Worm (Caenorhabditis elegans): ENCODE results near the gene cng-3.

cng-3 gene

DNA sequence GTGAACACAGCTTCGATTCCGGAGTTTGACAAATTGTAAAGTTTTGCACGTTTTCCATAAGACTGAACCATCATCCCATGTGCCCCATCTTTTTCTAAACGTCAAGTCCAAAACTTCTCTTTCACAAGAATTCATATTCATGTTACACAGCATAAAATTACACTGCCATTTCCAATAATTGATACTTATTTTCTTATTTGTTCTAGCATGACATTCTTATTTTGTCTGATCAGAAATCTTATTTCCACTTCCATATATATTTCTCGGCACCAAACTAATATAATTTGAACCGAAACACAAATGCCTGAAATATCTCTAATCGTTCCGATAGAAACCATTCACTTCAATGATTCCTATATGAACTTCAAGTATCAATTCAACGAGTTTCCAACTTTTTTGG is 5.1 kb upstream of the cng-3 start, which contains the start of gene sru-2:
TSS of gene sru-2 (plus strand) at position 301 of the 400 bp plus-strand sequence.
- TF ChIP-seq lsy-2 (tag; optimal IDR thresholded peaks at IDR 0.05), result no peak
- TF ChIP-seq elt-3 (tag; optimal IDR thresholded peaks at IDR 0.05), result no peak
- no peak for TF ChIP-seq ham-2 (GFP tag; optimal IDR thresholded peaks at IDR 0.05)
- no peak for TF ChIP-seq ztf-11 (tag; optimal IDR thresholded peaks at IDR 0.05)
- no peak for TF ChIP-seq nhr-12 (tag; optimal IDR thresholded peaks at IDR 0.05)
- no peak for TF ChIP-seq sem-2 (GFP tag; optimal IDR thresholded peaks at IDR 0.05)
- TF ChIP-seq flh-1 (GFP tag; optimal IDR thresholded peaks at IDR 0.05), result no peak
- TF ChIP-seq ces-1 (GFP tag; optimal IDR thresholded peaks at IDR 0.05), result no peak

DNA sequence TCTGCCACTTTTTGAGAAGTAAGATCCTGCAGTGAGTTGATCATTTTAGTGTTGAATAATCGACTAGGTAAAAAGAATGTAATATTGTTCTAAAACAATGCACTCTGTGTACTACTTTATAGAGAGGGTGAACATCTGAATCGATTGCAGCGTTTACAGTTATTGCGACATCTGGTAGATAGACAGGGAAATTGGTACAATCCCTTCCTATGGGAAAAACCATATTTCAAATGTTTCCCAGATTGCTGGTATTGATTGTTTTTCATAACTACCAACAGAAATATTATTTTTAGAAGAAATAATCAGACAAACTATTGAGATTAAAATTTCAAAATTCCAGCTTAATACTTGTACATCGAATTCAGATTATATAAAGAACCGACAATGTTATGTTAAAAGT is 4.2 kb upstream of the cng-3 start, which contains the start of gene gadr-2:
TSS of gene gadr-2 (minus strand) at position 101 of the 400 bp plus-strand sequence.
- no peak for TF ChIP-seq mls-2 (tag; optimal IDR thresholded peaks at IDR 0.05)
- no peak for TF ChIP-seq nhr-28 (tag; optimal IDR thresholded peaks at IDR 0.05)
- TF ChIP-seq flh-1 (GFP tag; optimal IDR thresholded peaks at IDR 0.05), result no peak
- no peak for TF ChIP-seq ceh-39 (tag; optimal IDR thresholded peaks at IDR 0.05)
- no peak for TF ChIP-seq sptf-1 (tag; optimal IDR thresholded peaks at IDR 0.05)
- no peak for TF ChIP-seq zip-8 (tag; optimal IDR thresholded peaks at IDR 0.05)
- TF ChIP-seq tbx-8 (GFP tag; optimal IDR thresholded peaks at IDR 0.05), result no peak
- TF ChIP-seq drap-1 (GFP tag; optimal IDR thresholded peaks at IDR 0.05), result no peak
- no peak for TF ChIP-seq nhr-237 (tag; optimal IDR thresholded peaks at IDR 0.05)
- TF ChIP-seq ceh-83 (GFP tag; optimal IDR thresholded peaks at IDR 0.05), result no peak
- no peak for TF ChIP-seq M03D4.4 (tag; optimal IDR thresholded peaks at IDR 0.05)
- TF ChIP-seq ham-2 (GFP tag; optimal IDR thresholded peaks at IDR 0.05), result no peak
- no peak for TF ChIP-seq elt-3 (tag; optimal IDR thresholded peaks at IDR 0.05)
- TF ChIP-seq unc-62 (GFP tag; optimal IDR thresholded peaks at IDR 0.05), result no peak
- TF ChIP-seq mab-5 (tag; optimal IDR thresholded peaks at IDR 0.05), result no peak
- TF ChIP-seq nhr-76 (tag; optimal IDR thresholded peaks at IDR 0.05), result no peak
- TF ChIP-seq unc-120 (tag; optimal IDR thresholded peaks at IDR 0.05; ENCODE audit: poor library complexity, severe bottlenecking), result no peak
- TF ChIP-seq unc-39 (tag; optimal IDR thresholded peaks at IDR 0.05), result no peak

DNA sequence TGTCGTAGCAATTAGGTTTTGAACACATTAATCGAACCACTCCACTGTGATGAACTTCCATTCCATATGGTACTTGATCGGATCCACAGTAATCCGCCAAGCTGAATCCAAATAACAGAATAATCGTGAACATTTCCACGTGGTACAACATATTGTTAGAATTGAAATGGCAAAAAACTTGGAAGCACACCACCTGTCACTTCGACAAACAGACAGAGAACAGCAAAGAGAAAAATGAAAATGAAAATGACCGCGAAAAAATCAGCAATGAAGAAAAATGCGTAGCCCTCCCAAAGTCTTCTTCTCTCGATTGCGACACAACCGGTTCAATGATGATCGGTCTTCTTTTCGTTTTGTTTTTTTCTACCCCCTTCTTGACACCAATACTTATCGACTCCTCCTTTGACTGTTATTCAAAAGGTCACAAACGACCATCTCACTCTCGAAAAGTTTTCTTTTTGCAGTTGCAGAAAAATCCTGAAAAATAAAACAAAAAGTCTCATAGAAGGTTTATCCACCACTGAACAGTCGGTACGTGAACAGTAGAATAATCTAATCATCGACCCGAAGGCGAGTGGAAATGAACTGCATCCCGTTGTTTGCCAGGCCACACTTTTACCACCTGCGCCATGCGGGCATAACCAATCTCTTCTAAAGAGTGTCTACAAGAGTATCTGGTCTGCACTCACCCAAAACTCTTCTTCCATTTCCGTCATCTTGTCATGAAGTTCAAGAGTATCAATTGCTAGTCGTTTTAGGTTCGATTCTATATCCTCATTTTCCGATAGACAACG is 3.5 kb downstream of the cng-3 start, which contains the start of gene wrt-3:
TSS of gene wrt-3 (minus strand) at position 322 of the 794 bp plus-strand sequence.
- TF ChIP-seq ham-2 (GFP tag; optimal IDR thresholded peaks at IDR 0.05) (peak; percentile 91), M03D4.4 (tag; optimal IDR thresholded peaks at IDR 0.05) (peak; percentile 95), nhr-12 (tag; optimal IDR thresholded peaks at IDR 0.05) (peak; percentile 58), ceh-83 (GFP tag; optimal IDR thresholded peaks at IDR 0.05) (peak; percentile 98), elt-1 (tag; optimal IDR thresholded peaks at IDR 0.05; ENCODE audit: borderline replicate concordance, insufficient read depth) (no peak), zip-8 (tag; optimal IDR thresholded peaks at IDR 0.05) (no peak), unc-39 (tag; optimal IDR thresholded peaks at IDR 0.05) (no peak), drap-1 (GFP tag; optimal IDR thresholded peaks at IDR 0.05) (peak; percentile 96), ceh-39 (tag; optimal IDR thresholded peaks at IDR 0.05) (no peak), mab-5 (tag; optimal IDR thresholded peaks at IDR 0.05) (no peak), nhr-2 (tag; optimal IDR thresholded peaks at IDR 0.05) (no peak), lin-13 (tag; optimal IDR thresholded peaks at IDR 0.05) (peak; percentile 31), ceh-43 (GFP tag; optimal IDR thresholded peaks at IDR 0.05) (peak; percentile 89), unc-120 (tag; optimal IDR thresholded peaks at IDR 0.05; ENCODE audit: poor library complexity, severe bottlenecking) (peak; percentile 94), mep-1 (tag; optimal IDR thresholded peaks at IDR 0.05) (no peak), unc-62 (GFP tag; optimal IDR thresholded peaks at IDR 0.05) (peak; percentile 27), sem-2 (GFP tag; optimal IDR thresholded peaks at IDR 0.05) (peak; percentile 91), ces-1 (GFP tag; optimal IDR thresholded peaks at IDR 0.05) (no peak), mls-2 (tag; optimal IDR thresholded peaks at IDR 0.05) (peak; percentile 98), hlh-1 (tag; optimal IDR thresholded peaks at IDR 0.05) (no peak), lsy-2 (tag; optimal IDR thresholded peaks at IDR 0.05) (no peak), nhr-76 (tag; optimal IDR thresholded peaks at IDR 0.05) (peak; percentile 18), cnd-1 (tag; optimal IDR thresholded peaks at IDR 0.05) (peak; percentile 96), nhr-28 (tag; optimal IDR thresholded peaks at IDR 0.05) (peak; percentile 65), pha-4 (tag; optimal IDR thresholded peaks at IDR 0.05) (peak; percentile 42), elt-3 (tag; optimal IDR thresholded peaks at IDR 0.05) (no peak), nhr-237 (tag; optimal IDR thresholded peaks at IDR 0.05) (no peak), lin-32 (GFP tag; optimal IDR thresholded peaks at IDR 0.05) (peak; percentile 94), ztf-11 (tag; optimal IDR thresholded peaks at IDR 0.05) (peak; percentile 58), sptf-1 (tag; optimal IDR thresholded peaks at IDR 0.05) (peak; percentile 98), bed-3 (GFP tag; optimal IDR thresholded peaks at IDR 0.05) (peak; percentile 90), snpc-4 (tag; optimal IDR thresholded peaks at IDR 0.05) (no peak), tbx-8 (GFP tag; optimal IDR thresholded peaks at IDR 0.05) (peak; percentile 95), blmp-1 (tag; optimal IDR thresholded peaks at IDR 0.05) (no peak), flh-1 (GFP tag; optimal IDR thresholded peaks at IDR 0.05) (peak; percentile 89)
